Comparison of ENCODE assay signal across 1 fruit fly cellular context in genomic region chr2L:1987434-1988191, dm6.
TF ChIP-seq lines count a peak whose summit lies in the region.

Got2 (minus strand) TSS chr2L:1987758.

TF ChIP-seq in whole organism, embryonic, 481 proteins besides CTCF, POLR2A, EP300 and RAD21 (continued from another document):
- no peak for TF ChIP-seq prd (optimal IDR thresholded peaks at IDR 0.05; lab: Kevin White, UChicago)
- TF ChIP-seq prd (GFP tag; IDR thresholded peaks at IDR 0.05; lab: Robert Waterston, UW) = 0 out of 3 replicates have a peak, but pooled peaks have one; percentile 32
- TF ChIP-seq CG18764 (GFP tag; optimal IDR thresholded peaks at IDR 0.05; lab: Kevin White, UChicago) = no peak
- peak; percentile 22; the same call in 1 of the 3 replicates for TF ChIP-seq dysf (GFP tag; IDR thresholded peaks at IDR 0.05; lab: Robert Waterston, UW)
- TF ChIP-seq zf30C (GFP tag; optimal IDR thresholded peaks at IDR 0.05; lab: Kevin White, UChicago) = no peak
- TF ChIP-seq Blimp-1 (GFP tag; optimal IDR thresholded peaks at IDR 0.05; lab: Kevin White, UChicago) = peak; percentile 26
- peak; percentile 31; the same call in 1 of the 2 replicates for TF ChIP-seq CG10366 (GFP tag; IDR thresholded peaks at IDR 0.05; lab: Robert Waterston, UW)
- peak; percentile 78 for TF ChIP-seq vnd (GFP tag; IDR thresholded peaks at IDR 0.05; lab: Robert Waterston, UW; ENCODE audit: partially characterized antibody)
- TF ChIP-seq sug (tag; optimal IDR thresholded peaks at IDR 0.05; lab: Kevin White, UChicago) = no peak
- peak; percentile 75 for TF ChIP-seq zen2 (GFP tag; IDR thresholded peaks at IDR 0.05; lab: Robert Waterston, UW; ENCODE audit: partially characterized antibody)
- peak; percentile 7 for TF ChIP-seq CG4424 (GFP tag; optimal IDR thresholded peaks at IDR 0.05; lab: Kevin White, UChicago)
- TF ChIP-seq vvl (GFP tag; IDR thresholded peaks at IDR 0.05; lab: Robert Waterston, UW) = no peak; the same call in 1 of the 2 replicates
- no peak for TF ChIP-seq CG8359 (GFP tag; optimal IDR thresholded peaks at IDR 0.05; lab: Kevin White, UChicago; ENCODE audit: borderline replicate concordance)
- TF ChIP-seq NC2α (GFP tag; optimal IDR thresholded peaks at IDR 0.05; lab: Kevin White, UChicago) = no peak
- peak; percentile 93 for TF ChIP-seq CG13287 (GFP tag; IDR thresholded peaks at IDR 0.05; lab: Robert Waterston, UW; ENCODE audit: partially characterized antibody)
- TF ChIP-seq CG10209 (GFP tag; optimal IDR thresholded peaks at IDR 0.05; lab: Kevin White, UChicago) = peak; percentile 23
- TF ChIP-seq CG12744 (GFP tag; optimal IDR thresholded peaks at IDR 0.05; lab: Kevin White, UChicago) = no peak
- TF ChIP-seq PHDP (tag; optimal IDR thresholded peaks at IDR 0.05; lab: Kevin White, UChicago) = peak; percentile 10
- peak; percentile 18; the same call in 1 of the 2 replicates for TF ChIP-seq CG2129 (GFP tag; IDR thresholded peaks at IDR 0.05; lab: Robert Waterston, UW; ENCODE audit: partially characterized antibody)
- TF ChIP-seq tx (GFP tag; optimal IDR thresholded peaks at IDR 0.05; lab: Kevin White, UChicago) = no peak
- TF ChIP-seq pzg (GFP tag; optimal IDR thresholded peaks at IDR 0.05; lab: Kevin White, UChicago) = peak; percentile 34
- no peak for TF ChIP-seq CG13123 (GFP tag; optimal IDR thresholded peaks at IDR 0.05; lab: Kevin White, UChicago)
- TF ChIP-seq exex (tag; optimal IDR thresholded peaks at IDR 0.05; lab: Kevin White, UChicago) = no peak
- peak; percentile 11; the same call in 1 of the 2 replicates for TF ChIP-seq CG6689 (GFP tag; IDR thresholded peaks at IDR 0.05; lab: Robert Waterston, UW)
- TF ChIP-seq mld (GFP tag; IDR thresholded peaks at IDR 0.05; lab: Robert Waterston, UW; ENCODE audit: partially characterized antibody) = peak; percentile 70; the same call in 1 of the 3 replicates
